Fruit fly (Drosophila melanogaster) whole organism, embryonic: ENCODE data around the gene Mgat4b.
A peak's percentile ranks its signal among the peaks of the same experiment; 100 is the strongest.

Source experiments
- Bdp1 ChIP-seq: fragments of 200-800 bp; sonication (Bioruptor generic); optimal IDR thresholded peaks from 3 replicates; lab custom pipeline; 2016; ENCODE audit warnings: missing biosample characterization, missing genetic modification characterization
- CG10267 ChIP-seq: fragments of 200-800 bp; sonication (Bioruptor generic); optimal IDR thresholded peaks from 2 replicates; lab custom pipeline; 2018; ENCODE audit warnings: missing biosample characterization, mild to moderate bottlenecking, missing genetic modification characterization, moderate library complexity
- CG10462 ChIP-seq: fragments of 200-800 bp; sonication (Bioruptor generic); optimal IDR thresholded peaks from 2 replicates; lab custom pipeline; 2016; ENCODE audit warnings: missing biosample characterization, missing genetic modification characterization
- CG11085 ChIP-seq: fragments of 200-800 bp; sonication (Bioruptor generic); IDR thresholded peaks from 2 replicates; pipeline ENCODE4 v1.3.6; 2022; ENCODE audit warnings: missing biosample characterization, missing genetic modification characterization
- CG11723 ChIP-seq: fragments of 200-800 bp; sonication (Bioruptor generic); optimal IDR thresholded peaks from 2 replicates; lab custom pipeline; 2017; ENCODE audit warnings: missing biosample characterization, mild to moderate bottlenecking, missing genetic modification characterization
- CG12104 ChIP-seq: fragments of 200-800 bp; sonication (Bioruptor generic); optimal IDR thresholded peaks from 3 replicates; lab custom pipeline; 2016; ENCODE audit warnings: missing biosample characterization, missing genetic modification characterization
- CG13624 ChIP-seq: fragments of 200-800 bp; sonication (Bioruptor generic); optimal IDR thresholded peaks from 2 replicates; lab custom pipeline; 2016; ENCODE audit warnings: missing biosample characterization, missing genetic modification characterization
- CG14050 ChIP-seq: fragments of 200-800 bp; sonication (Bioruptor generic); IDR thresholded peaks from 3 replicates; pipeline ENCODE4 v1.3.6; 2022; ENCODE audit warnings: missing biosample characterization, missing genetic modification characterization
- CG16779 ChIP-seq: fragments of 200-800 bp; sonication (Bioruptor generic); IDR thresholded peaks from 2 replicates; pipeline ENCODE4 v1.3.6; 2022; ENCODE audit warnings: missing biosample characterization, missing genetic modification characterization
- CG17361 ChIP-seq: fragments of 200-800 bp; sonication (Bioruptor generic); IDR thresholded peaks from 3 replicates; pipeline ENCODE4 v1.3.6; 2022; ENCODE audit warnings: missing biosample characterization, missing genetic modification characterization
- CG32767 ChIP-seq: fragments of 200-800 bp; sonication (Bioruptor generic); IDR thresholded peaks from 2 replicates; pipeline ENCODE4 v1.3.6; 2022; ENCODE audit warnings: missing biosample characterization, missing genetic modification characterization
- CG4328 ChIP-seq: fragments of 200-800 bp; sonication (Bioruptor generic); optimal IDR thresholded peaks from 3 replicates; lab custom pipeline; 2017; ENCODE audit warnings: missing biosample characterization, missing genetic modification reagents, missing genetic modification characterization
- CG4854 ChIP-seq: fragments of 200-800 bp; sonication (Bioruptor generic); optimal IDR thresholded peaks from 2 replicates; lab custom pipeline; 2016; ENCODE audit warnings: missing biosample characterization, missing genetic modification characterization, inconsistent platforms
- CG5245 ChIP-seq: fragments of 200-800 bp; sonication (Bioruptor generic); optimal IDR thresholded peaks from 3 replicates; lab custom pipeline; 2016; ENCODE audit warnings: missing biosample characterization, missing genetic modification characterization
- CG6765 ChIP-seq: fragments of 200-800 bp; sonication (Bioruptor generic); optimal IDR thresholded peaks from 3 replicates; lab custom pipeline; 2017; ENCODE audit warnings: missing biosample characterization, mild to moderate bottlenecking, missing genetic modification characterization
- CG6791 ChIP-seq: fragments of 200-800 bp; sonication (Bioruptor generic); IDR thresholded peaks from 3 replicates; pipeline ENCODE4 v1.3.6; 2022; ENCODE audit warnings: missing biosample characterization, missing genetic modification characterization; ENCODE audit not compliant: partially characterized antibody
- CG7271 ChIP-seq: fragments of 200-800 bp; sonication (Bioruptor generic); optimal IDR thresholded peaks from 2 replicates; lab custom pipeline; 2018; ENCODE audit warnings: missing biosample characterization, mild to moderate bottlenecking, missing genetic modification characterization, moderate library complexity
- CG7372 ChIP-seq: fragments of 200-800 bp; sonication (Bioruptor generic); IDR thresholded peaks from 2 replicates; pipeline ENCODE4 v1.3.6; 2022; ENCODE audit warnings: missing biosample characterization, missing genetic modification characterization
- CG7556 ChIP-seq: fragments of 200-800 bp; sonication (Bioruptor generic); optimal IDR thresholded peaks from 2 replicates; lab custom pipeline; 2017; ENCODE audit warnings: missing biosample characterization, mild to moderate bottlenecking, missing genetic modification characterization
- CG7786 ChIP-seq: fragments of 200-800 bp; sonication (Bioruptor generic); optimal IDR thresholded peaks from 2 replicates; lab custom pipeline; 2016; ENCODE audit warnings: missing biosample characterization, missing genetic modification characterization
- CG8281 ChIP-seq: fragments of 200-800 bp; sonication (Bioruptor generic); optimal IDR thresholded peaks from 2 replicates; lab custom pipeline; 2018; ENCODE audit warnings: missing biosample characterization, mild to moderate bottlenecking, missing genetic modification characterization, moderate library complexity
- CG8478 ChIP-seq: fragments of >200 bp; optimal IDR thresholded peaks from 2 replicates; lab custom pipeline; 2018
- CG8944 ChIP-seq: fragments of 200-800 bp; sonication (Bioruptor generic); optimal IDR thresholded peaks from 3 replicates; lab custom pipeline; 2016; ENCODE audit warnings: missing biosample characterization, missing genetic modification characterization
- CG9609 ChIP-seq: fragments of 200-800 bp; sonication (Bioruptor generic); optimal IDR thresholded peaks from 3 replicates; lab custom pipeline; 2016; ENCODE audit warnings: missing biosample characterization, missing genetic modification characterization
- CHES-1-like ChIP-seq: fragments of 200-800 bp; sonication (Bioruptor generic); optimal IDR thresholded peaks from 2 replicates; lab custom pipeline; 2016; ENCODE audit warnings: missing biosample characterization, missing genetic modification characterization
- Dek ChIP-seq: fragments of 200-800 bp; sonication (Bioruptor generic); optimal IDR thresholded peaks from 3 replicates; lab custom pipeline; 2019; ENCODE audit warnings: missing biosample characterization, mild to moderate bottlenecking, missing genetic modification characterization, moderate library complexity
- Dfd ChIP-seq, 2 experiments: fragments of >200 bp; optimal IDR thresholded peaks; 2 replicates each; lab custom pipeline; 2017; ENCODE audit warnings: missing biosample characterization in 2 of 2, missing genetic modification characterization in 2 of 2
- Dip2 ChIP-seq: fragments of 200-800 bp; sonication (Bioruptor generic); IDR thresholded peaks from 2 replicates; pipeline ENCODE4 v1.3.6; 2022; ENCODE audit warnings: missing biosample characterization, missing genetic modification characterization
- Doc2 ChIP-seq: fragments of 200-800 bp; sonication (Bioruptor generic); IDR thresholded peaks from 2 replicates; pipeline ENCODE4 v1.3.6; 2022; ENCODE audit warnings: missing biosample characterization, missing genetic modification characterization
- Ets65A ChIP-seq: fragments of 200-800 bp; sonication (Bioruptor generic); peaks from one replicate; lab custom pipeline; 2016; ENCODE audit warnings: missing biosample characterization, missing genetic modification characterization
- Hr39 ChIP-seq: fragments of >200 bp; optimal IDR thresholded peaks from 2 replicates; lab custom pipeline; 2017
- MBD-R2 ChIP-seq: fragments of 200-800 bp; sonication (Bioruptor generic); IDR thresholded peaks from 2 replicates; pipeline ENCODE4 v1.3.6; 2022; ENCODE audit warnings: missing biosample characterization, missing genetic modification characterization
- Ravus ChIP-seq: fragments of 200-800 bp; sonication (Bioruptor generic); IDR thresholded peaks from 2 replicates; pipeline ENCODE4 v1.3.6; 2022; ENCODE audit warnings: missing biosample characterization, missing genetic modification characterization
- ap ChIP-seq: fragments of 200-800 bp; sonication (Bioruptor generic); IDR thresholded peaks from 2 replicates; pipeline ENCODE4 v1.3.6; 2022; ENCODE audit warnings: missing biosample characterization, missing genetic modification characterization
- chif ChIP-seq, 2 experiments: fragments of 200-800 bp; sonication (Bioruptor generic); optimal IDR thresholded peaks; 3 replicates each; lab custom pipeline; 2016; ENCODE audit warnings: missing biosample characterization in 2 of 2, missing genetic modification characterization in 2 of 2
- dmrt99B ChIP-seq: fragments of 200-800 bp; sonication (Bioruptor generic); optimal IDR thresholded peaks from 2 replicates; lab custom pipeline; 2018; ENCODE audit warnings: missing biosample characterization, mild to moderate bottlenecking, missing genetic modification characterization, moderate library complexity
- ems ChIP-seq: fragments of 200-800 bp; sonication (Bioruptor generic); optimal IDR thresholded peaks from 3 replicates; lab custom pipeline; 2016; ENCODE audit warnings: missing biosample characterization, missing genetic modification characterization
- eyg ChIP-seq: fragments of 200-800 bp; sonication (Bioruptor generic); optimal IDR thresholded peaks from 3 replicates; lab custom pipeline; 2016; ENCODE audit warnings: missing biosample characterization, missing genetic modification characterization
- ftz-f1 ChIP-seq: fragments of 200-800 bp; sonication (Bioruptor generic); optimal IDR thresholded peaks from 2 replicates; lab custom pipeline; 2016; ENCODE audit warnings: missing biosample characterization, missing genetic modification characterization
- fu2 ChIP-seq: fragments of 200-800 bp; sonication (Bioruptor generic); optimal IDR thresholded peaks from 2 replicates; lab custom pipeline; 2016; ENCODE audit warnings: missing biosample characterization, missing genetic modification characterization
- gfzf ChIP-seq: fragments of 200-800 bp; sonication (Bioruptor generic); optimal IDR thresholded peaks from 2 replicates; lab custom pipeline; 2016; ENCODE audit warnings: missing biosample characterization, mild to moderate bottlenecking, missing genetic modification characterization, moderate library complexity
- insv ChIP-seq, 2 experiments: fragments of 200-800 bp; sonication (Bioruptor generic); optimal IDR thresholded peaks; 3 replicates each; lab custom pipeline; 2016 to 2018; ENCODE audit warnings: missing biosample characterization in 2 of 2, missing genetic modification characterization in 2 of 2
- lilli ChIP-seq: fragments of 200-800 bp; sonication (Bioruptor generic); optimal IDR thresholded peaks from 3 replicates; lab custom pipeline; 2016; ENCODE audit warnings: missing biosample characterization, missing genetic modification characterization
- lmd ChIP-seq: fragments of 200-800 bp; sonication (Bioruptor generic); IDR thresholded peaks from 2 replicates; pipeline ENCODE4 v1.3.6; 2022; ENCODE audit warnings: missing biosample characterization, missing genetic modification characterization
- maf-S ChIP-seq: fragments of 200-800 bp; sonication (Bioruptor generic); optimal IDR thresholded peaks from 2 replicates; lab custom pipeline; 2016; ENCODE audit warnings: missing biosample characterization, missing genetic modification characterization
- mld ChIP-seq: fragments of 200-800 bp; sonication (Bioruptor generic); IDR thresholded peaks from 3 replicates; pipeline ENCODE4 v1.3.6; 2022; ENCODE audit warnings: missing biosample characterization, missing genetic modification characterization; ENCODE audit not compliant: partially characterized antibody
- p53 ChIP-seq: fragments of 200-800 bp; sonication (Bioruptor generic); optimal IDR thresholded peaks from 2 replicates; lab custom pipeline; 2016; ENCODE audit warnings: missing biosample characterization, missing genetic modification characterization
- ranshi ChIP-seq: fragments of 200-800 bp; sonication (Bioruptor generic); IDR thresholded peaks from 2 replicates; pipeline ENCODE4 v1.3.6; 2022; ENCODE audit warnings: missing biosample characterization, missing genetic modification characterization
- row ChIP-seq: fragments of 200-800 bp; sonication (Bioruptor generic); IDR thresholded peaks from 3 replicates; pipeline ENCODE4 v1.3.6; 2022; ENCODE audit warnings: missing biosample characterization, missing genetic modification characterization
- so ChIP-seq: fragments of 200-800 bp; sonication (Bioruptor generic); IDR thresholded peaks from 3 replicates; pipeline ENCODE4 v1.3.6; 2022; ENCODE audit warnings: missing biosample characterization, missing genetic modification characterization
- stc ChIP-seq: fragments of 200-800 bp; sonication (Bioruptor generic); IDR thresholded peaks from 2 replicates; pipeline ENCODE4 v1.3.6; 2022; ENCODE audit warnings: missing biosample characterization, missing genetic modification characterization
- unpg ChIP-seq: fragments of 200-800 bp; sonication (Bioruptor generic); optimal IDR thresholded peaks from 3 replicates; lab custom pipeline; 2018; ENCODE audit warnings: missing biosample characterization, mild to moderate bottlenecking, missing genetic modification characterization, moderate library complexity

The Mgat4b gene

dm6 chr3L:14784949-14785408 is 15.9 kb upstream of the Mgat4b start (continued):
- TF ChIP-seq Dfd (GFP tag; optimal IDR thresholded peaks at IDR 0.05; lab: Kevin White, UChicago) (no peak), CG11085 (GFP tag; lab: Robert Waterston, UW) (peak; percentile 67; the same call in 1 of the 2 replicates), MBD-R2 (GFP tag; lab: Robert Waterston, UW) (peak; percentile 70), CG4328 (peak; percentile 96), CG6791 (GFP tag; lab: Robert Waterston, UW) (no peak), lilli (GFP tag; lab: Kevin White, UChicago) (peak; percentile 96), CG13624 (GFP tag; lab: Kevin White, UChicago) (peak; percentile 96), ap (peak; percentile 83), dmrt99B (peak; percentile 98), CG4854 (GFP tag; lab: Kevin White, UChicago) (peak; percentile 93), Ets65A (peak; percentile 99), mld (GFP tag; lab: Robert Waterston, UW) (no peak), chif (GFP tag; optimal IDR thresholded peaks at IDR 0.05; lab: Kevin White, UChicago) (peak; percentile 91 to 96), CG7271 (tag; lab: Kevin White, UChicago) (peak; percentile 85), ranshi (GFP tag; lab: Robert Waterston, UW) (peak; percentile 88), Ravus (peak; percentile 81), Hr39 (no peak), CG8478 (lab: Kevin White, UChicago) (no peak), CG7556 (GFP tag; lab: Kevin White, UChicago) (peak; percentile 98), Dip2 (0 out of 2 replicates have a peak, but pooled peaks have one; percentile 68), gfzf (GFP tag; lab: Kevin White, UChicago) (no peak), CG17361 (peak; percentile 99), CG7372 (peak; percentile 86), CG8281 (tag; lab: Kevin White, UChicago) (peak; percentile 88), lmd (GFP tag; lab: Robert Waterston, UW) (peak; percentile 94), Dek (peak; percentile 95), Bdp1 (GFP tag; lab: Kevin White, UChicago) (peak; percentile 88), so (GFP tag; lab: Robert Waterston, UW) (peak; percentile 89; the same call in 2 of the 3 replicates), CG10462 (GFP tag; lab: Kevin White, UChicago) (peak; percentile 96), CG7786 (GFP tag; lab: Kevin White, UChicago) (peak; percentile 93), CHES-1-like (GFP tag; lab: Kevin White, UChicago) (peak; percentile 91), row (GFP tag; lab: Robert Waterston, UW) (peak; percentile 95), unpg (GFP tag; lab: Kevin White, UChicago) (peak; percentile 96), p53 (GFP tag; lab: Kevin White, UChicago) (peak; percentile 50), CG5245 (peak; percentile 95), ems (GFP tag; lab: Kevin White, UChicago) (peak; percentile 93), Doc2 (peak; percentile 61; the same call in 1 of the 2 replicates), CG10267 (tag; lab: Kevin White, UChicago) (peak; percentile 94), CG14050 (peak; percentile 83), CG32767 (GFP tag; lab: Robert Waterston, UW) (peak; percentile 95), ftz-f1 (GFP tag; lab: Kevin White, UChicago) (peak; percentile 51), CG12104 (peak; percentile 96), CG6765 (GFP tag; lab: Kevin White, UChicago) (peak; percentile 97), CG11723 (peak; percentile 96), CG9609 (GFP tag; lab: Kevin White, UChicago) (peak; percentile 91), eyg (peak; percentile 89), CG8944 (GFP tag; lab: Kevin White, UChicago) (peak; percentile 88), stc (GFP tag; lab: Robert Waterston, UW) (peak; percentile 93), CG16779 (GFP tag; lab: Robert Waterston, UW) (peak; percentile 51; the same call in 1 of the 2 replicates), fu2 (GFP tag; lab: Kevin White, UChicago) (peak; percentile 82), insv (GFP tag; optimal IDR thresholded peaks at IDR 0.05; lab: Kevin White, UChicago) (peak; percentile 4 to 82), maf-S (GFP tag; lab: Kevin White, UChicago) (peak; percentile 89)
